Fruit fly (Drosophila melanogaster): ENCODE measurements around the gene CG1105.

Gene CG1105

dm6 chr3R:7066267-7066666 is 669 bp downstream of the CG1105 start:
- no peak for TF ChIP-seq Sp1 (GFP tag; optimal IDR thresholded peaks at IDR 0.05)
- TF ChIP-seq woc (GFP tag; optimal IDR thresholded peaks at IDR 0.05) = no peak
- no peak for TF ChIP-seq dl (GFP tag; optimal IDR thresholded peaks at IDR 0.05; ENCODE audit: insufficient read depth in 1 of 2, partially characterized antibody in 2 of 2)
- TF ChIP-seq tai (GFP tag; optimal IDR thresholded peaks at IDR 0.05) = no peak
- TF ChIP-seq Dfd (GFP tag; optimal IDR thresholded peaks at IDR 0.05) = no peak
- TF ChIP-seq OdsH (GFP tag; optimal IDR thresholded peaks at IDR 0.05) = no peak
- TF ChIP-seq CrebA (GFP tag; optimal IDR thresholded peaks at IDR 0.05; ENCODE audit: borderline replicate concordance) = no peak
- no peak for TF ChIP-seq rgr (GFP tag; optimal IDR thresholded peaks at IDR 0.05)
- TF ChIP-seq Abd-B (GFP tag; optimal IDR thresholded peaks at IDR 0.05) = no peak
- TF ChIP-seq usp (GFP tag; optimal IDR thresholded peaks at IDR 0.05) = no peak
- no peak for TF ChIP-seq sage (GFP tag; optimal IDR thresholded peaks at IDR 0.05)
- no peak for TF ChIP-seq CG32264 (GFP tag; optimal IDR thresholded peaks at IDR 0.05)
- TF ChIP-seq psq (GFP tag; optimal IDR thresholded peaks at IDR 0.05) = no peak
- TF ChIP-seq fru (GFP tag; optimal IDR thresholded peaks at IDR 0.05) = no peak
- no peak for TF ChIP-seq Hr83 (GFP tag; optimal IDR thresholded peaks at IDR 0.05; ENCODE audit: poor library complexity, severe bottlenecking)
- TF ChIP-seq brk (GFP tag; optimal IDR thresholded peaks at IDR 0.05) = no peak
- no peak for TF ChIP-seq pan (optimal IDR thresholded peaks at IDR 0.05)
- no peak for TF ChIP-seq Vsx2 (GFP tag; optimal IDR thresholded peaks at IDR 0.05; ENCODE audit: partially characterized antibody)
- no peak for TF ChIP-seq sv (GFP tag; optimal IDR thresholded peaks at IDR 0.05)

DNA sequence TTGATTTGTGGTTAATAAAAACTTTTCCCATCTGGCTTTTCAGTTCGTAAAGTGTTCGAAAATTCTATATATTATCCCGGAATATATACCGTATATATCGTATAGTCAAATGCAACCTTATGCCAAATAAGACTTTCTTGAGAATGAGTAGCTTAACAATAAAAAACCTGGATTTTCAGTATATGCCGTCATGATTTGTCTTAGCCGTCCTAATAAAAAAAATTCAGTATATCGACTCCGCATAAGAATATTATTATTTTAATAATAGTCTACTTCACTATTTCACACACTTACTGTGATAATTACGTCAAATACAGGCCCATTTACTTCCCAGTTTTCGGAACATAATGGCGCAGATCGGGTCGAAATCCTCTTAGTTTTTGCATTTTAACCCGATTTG is 5.1 kb downstream of the CG1105 start, which contains the start of gene Mst84B:
Gene Mst84B, plus strand, starts transcription at position 301 of the 400 bp plus-strand sequence.
- TF ChIP-seq Jra (GFP tag; optimal IDR thresholded peaks at IDR 0.05) (no peak), Vsx2 (GFP tag; optimal IDR thresholded peaks at IDR 0.05; ENCODE audit: partially characterized antibody) (no peak), Hr78 (GFP tag; optimal IDR thresholded peaks at IDR 0.05) (no peak), lola (GFP tag; optimal IDR thresholded peaks at IDR 0.05) (no peak), Dif (GFP tag; optimal IDR thresholded peaks at IDR 0.05; ENCODE audit: partially characterized antibody) (no peak), br (GFP tag; optimal IDR thresholded peaks at IDR 0.05) (no peak), brk (GFP tag; optimal IDR thresholded peaks at IDR 0.05) (no peak), CrebA (GFP tag; optimal IDR thresholded peaks at IDR 0.05; ENCODE audit: borderline replicate concordance) (no peak), HLH106 (tag; optimal IDR thresholded peaks at IDR 0.05) (no peak), usp (GFP tag; optimal IDR thresholded peaks at IDR 0.05) (no peak)

dm6 chr3R:7060467-7060866 is 6.5 kb downstream of the CG1105 start, which contains the start of gene djl:
Gene djl, plus strand, starts transcription at chr3R:7060767.
- TF ChIP-seq dl (GFP tag; optimal IDR thresholded peaks at IDR 0.05; ENCODE audit: insufficient read depth in 1 of 2, partially characterized antibody in 2 of 2) (no peak), usp (GFP tag; optimal IDR thresholded peaks at IDR 0.05) (no peak), Abd-B (GFP tag; optimal IDR thresholded peaks at IDR 0.05) (no peak), OdsH (GFP tag; optimal IDR thresholded peaks at IDR 0.05) (no peak)

dm6 chr3R:7059015-7059414 is 7.9 kb downstream of the CG1105 start, which contains the start of gene dj:
Gene dj, plus strand, starts transcription at chr3R:7059315.
- TF ChIP-seq sage (GFP tag; optimal IDR thresholded peaks at IDR 0.05) = no peak
- no peak for TF ChIP-seq Sp1 (GFP tag; optimal IDR thresholded peaks at IDR 0.05)
- TF ChIP-seq jim (GFP tag; optimal IDR thresholded peaks at IDR 0.05) = no peak
- no peak for TF ChIP-seq Myc (optimal IDR thresholded peaks at IDR 0.05)
- no peak for TF ChIP-seq fru (GFP tag; optimal IDR thresholded peaks at IDR 0.05)
- no peak for TF ChIP-seq psq (GFP tag; optimal IDR thresholded peaks at IDR 0.05)
- TF ChIP-seq foxo (GFP tag; optimal IDR thresholded peaks at IDR 0.05) = no peak
- TF ChIP-seq CG32264 (GFP tag; optimal IDR thresholded peaks at IDR 0.05) = no peak
- TF ChIP-seq Dfd (GFP tag; optimal IDR thresholded peaks at IDR 0.05) = no peak
- TF ChIP-seq CrebA (GFP tag; optimal IDR thresholded peaks at IDR 0.05; ENCODE audit: borderline replicate concordance) = no peak
- no peak for TF ChIP-seq dsf (GFP tag; optimal IDR thresholded peaks at IDR 0.05; ENCODE audit: borderline replicate concordance)
- TF ChIP-seq Hr83 (GFP tag; optimal IDR thresholded peaks at IDR 0.05; ENCODE audit: poor library complexity, severe bottlenecking) = no peak
- no peak for TF ChIP-seq Rel (GFP tag; optimal IDR thresholded peaks at IDR 0.05)
- no peak for TF ChIP-seq Rel (tag; optimal IDR thresholded peaks at IDR 0.05)
- TF ChIP-seq dmrt93B (GFP tag; optimal IDR thresholded peaks at IDR 0.05) = no peak
- no peak for TF ChIP-seq Mio (GFP tag; optimal IDR thresholded peaks at IDR 0.05)
- TF ChIP-seq Jra (GFP tag; optimal IDR thresholded peaks at IDR 0.05) = no peak

Data from whole organism, wandering third instar larva.